Worm (Caenorhabditis elegans) whole organism, young adult: Measurements from ENCODE around the gene nhr-268.

Source experiments
- B0035.1 ChIP-seq: sonication (generic microtip); optimal IDR thresholded peaks from 2 replicates; lab custom pipeline; 2016; ENCODE audit warnings: missing genetic modification characterization, mild to moderate bottlenecking, missing compliant biosample characterization, missing genotype, missing genetic modification reagents
- C17E4.6 ChIP-seq: fragments of 200-800 bp; sonication (Bioruptor generic); IDR thresholded peaks from 2 replicates; pipeline ENCODE4 v1.3.6; 2022; ENCODE audit warnings: missing genetic modification reagents, missing genetic modification characterization, missing compliant biosample characterization
- D2030.7 ChIP-seq: fragments of 200-800 bp; sonication (Bioruptor generic); IDR thresholded peaks from 2 replicates; pipeline ENCODE4 v1.3.6; 2022; ENCODE audit warnings: missing genetic modification reagents, missing genetic modification characterization, missing compliant biosample characterization
- F33H1.4 ChIP-seq: fragments of 200-800 bp; sonication (Bioruptor generic); IDR thresholded peaks from 2 replicates; pipeline ENCODE4 v1.3.6; 2022; ENCODE audit warnings: missing genetic modification reagents, missing genetic modification characterization, missing compliant biosample characterization
- F49E8.2 ChIP-seq: sonication (generic microtip); optimal IDR thresholded peaks from 3 replicates; lab custom pipeline; 2017; ENCODE audit warnings: missing genetic modification characterization, mild to moderate bottlenecking, missing compliant biosample characterization, antibody characterized with exemption, moderate library complexity; ENCODE audit not compliant: insufficient read depth
- K12H6.12 ChIP-seq: fragments of 200-800 bp; sonication (Bioruptor generic); optimal IDR thresholded peaks from 2 replicates; lab custom pipeline; 2018; ENCODE audit warnings: mild to moderate bottlenecking, missing genetic modification characterization, missing compliant biosample characterization
- ZK185.1 ChIP-seq: sonication (generic microtip); optimal IDR thresholded peaks from 2 replicates; lab custom pipeline; 2016; ENCODE audit warnings: mild to moderate bottlenecking, missing genetic modification characterization, missing compliant biosample characterization; ENCODE audit not compliant: poor library complexity, severe bottlenecking
- aptf-2 ChIP-seq: fragments of 200-800 bp; sonication (Bioruptor generic); conservative IDR thresholded peaks from 2 replicates; pipeline ENCODE4 v1.3.6; 2022; ENCODE audit warnings: missing genetic modification reagents, missing genetic modification characterization, missing compliant biosample characterization
- aptf-3 ChIP-seq: fragments of 200-800 bp; sonication (Bioruptor generic); IDR thresholded peaks from 2 replicates; pipeline ENCODE4 v1.3.6; 2022; ENCODE audit warnings: missing genetic modification characterization, missing compliant biosample characterization
- attf-6 ChIP-seq: fragments of 200-800 bp; sonication (Bioruptor generic); IDR thresholded peaks from 2 replicates; pipeline ENCODE4 v1.3.6; 2022; ENCODE audit warnings: missing genetic modification reagents, missing genetic modification characterization, missing compliant biosample characterization
- ccch-3 ChIP-seq: fragments of 200-800 bp; sonication (Bioruptor generic); optimal IDR thresholded peaks from 2 replicates; lab custom pipeline; 2018; ENCODE audit warnings: mild to moderate bottlenecking, missing genetic modification characterization, missing compliant biosample characterization
- cebp-2 ChIP-seq: fragments of 200-800 bp; sonication (Bioruptor generic); IDR thresholded peaks from 2 replicates; pipeline ENCODE4 v1.3.6; 2022; ENCODE audit warnings: missing genetic modification characterization, missing compliant biosample characterization
- die-1 ChIP-seq: sonication (generic microtip); optimal IDR thresholded peaks from 2 replicates; lab custom pipeline; 2016; ENCODE audit warnings: missing genotype, mild to moderate bottlenecking, missing genetic modification characterization, missing compliant biosample characterization
- dox-1 ChIP-seq: fragments of 200-800 bp; sonication (Bioruptor generic); IDR thresholded peaks from 2 replicates; pipeline ENCODE4 v1.3.6; 2022; ENCODE audit warnings: missing genetic modification reagents, missing genetic modification characterization, missing compliant biosample characterization
- dpl-1 ChIP-seq: fragments of 150-350 bp; optimal IDR thresholded peaks from 2 replicates; lab custom pipeline; 2014; ENCODE audit warnings: missing biosample characterization, missing genetic modification reagents, missing genetic modification characterization
- efl-1 ChIP-seq: fragments of 150-350 bp; optimal IDR thresholded peaks from 2 replicates; lab custom pipeline; 2014; ENCODE audit warnings: missing biosample characterization, missing genetic modification reagents, missing genetic modification characterization
- egl-18 ChIP-seq: fragments of 200-800 bp; sonication (Bioruptor generic); IDR thresholded peaks from 2 replicates; pipeline ENCODE4 v1.3.6; 2022; ENCODE audit warnings: missing genetic modification reagents, missing genetic modification characterization, missing compliant biosample characterization
- ekl-4 ChIP-seq: fragments of 200-800 bp; sonication (Bioruptor generic); IDR thresholded peaks from 2 replicates; pipeline ENCODE4 v1.3.6; 2022; ENCODE audit warnings: missing genetic modification reagents, missing genetic modification characterization, missing compliant biosample characterization
- fkh-3 ChIP-seq: sonication (generic microtip); optimal IDR thresholded peaks from 2 replicates; lab custom pipeline; 2016; ENCODE audit warnings: mild to moderate bottlenecking, missing genetic modification characterization, missing compliant biosample characterization
- hlh-26 ChIP-seq: fragments of 200-800 bp; sonication (Bioruptor generic); conservative IDR thresholded peaks from 2 replicates; pipeline ENCODE4 v1.3.6; 2022; ENCODE audit warnings: missing genetic modification reagents, missing genetic modification characterization, missing compliant biosample characterization
- hmg-1.2 ChIP-seq: fragments of 200-800 bp; sonication (Bioruptor generic); IDR thresholded peaks from 2 replicates; pipeline ENCODE4 v1.3.6; 2022; ENCODE audit warnings: missing genetic modification reagents, missing genetic modification characterization, missing compliant biosample characterization
- hmg-20 ChIP-seq: fragments of 200-800 bp; sonication (Bioruptor generic); IDR thresholded peaks from 2 replicates; pipeline ENCODE4 v1.3.6; 2022; ENCODE audit warnings: missing genetic modification reagents, missing genetic modification characterization, missing compliant biosample characterization
- hrde-1 ChIP-seq: sonication (generic microtip); optimal IDR thresholded peaks from 2 replicates; lab custom pipeline; 2016; ENCODE audit warnings: missing genetic modification characterization, mild to moderate bottlenecking, missing compliant biosample characterization, moderate library complexity, missing genotype, missing genetic modification reagents, borderline replicate concordance
- let-607 ChIP-seq, 2 experiments: fragments of 200-800 bp in 1 of 2; sonication (Bioruptor generic) in 1 of 2; sonication (generic microtip) in 1 of 2; optimal IDR thresholded peaks; 2 replicates each; lab custom pipeline; 2016 to 2018; ENCODE audit warnings: mild to moderate bottlenecking in 2 of 2, missing compliant biosample characterization in 2 of 2, missing genetic modification characterization in 2 of 2, moderate library complexity in 2 of 2, missing genotype in 1 of 2
- lsl-1 ChIP-seq: fragments of 200-800 bp; sonication (Bioruptor generic); optimal IDR thresholded peaks from 2 replicates; lab custom pipeline; 2018; ENCODE audit warnings: mild to moderate bottlenecking, missing genetic modification characterization, moderate library complexity, missing compliant biosample characterization
- lsy-27 ChIP-seq: sonication (generic microtip); optimal IDR thresholded peaks from 2 replicates; lab custom pipeline; 2017; ENCODE audit warnings: missing genetic modification characterization, mild to moderate bottlenecking, missing compliant biosample characterization, antibody characterized with exemption, missing genotype, borderline replicate concordance; ENCODE audit not compliant: insufficient read depth
- madf-10 ChIP-seq: sonication (generic microtip); optimal IDR thresholded peaks from 2 replicates; lab custom pipeline; 2016; ENCODE audit warnings: mild to moderate bottlenecking, missing genetic modification characterization, missing compliant biosample characterization
- mcd-1 ChIP-seq: fragments of 200-800 bp; sonication (Bioruptor generic); IDR thresholded peaks from 2 replicates; pipeline ENCODE4 v1.3.6; 2022; ENCODE audit warnings: missing genetic modification reagents, missing genetic modification characterization, missing compliant biosample characterization
- mes-4 ChIP-seq: sonication (generic microtip); optimal IDR thresholded peaks from 2 replicates; lab custom pipeline; 2016; ENCODE audit warnings: missing genotype, missing genetic modification characterization, missing compliant biosample characterization
- nhr-179 ChIP-seq: sonication (generic microtip); optimal IDR thresholded peaks from 2 replicates; lab custom pipeline; 2016; ENCODE audit warnings: mild to moderate bottlenecking, missing genetic modification characterization, missing compliant biosample characterization
- pha-4 ChIP-seq: fragments of 150-350 bp; sonication (generic microtip); optimal IDR thresholded peaks from 2 replicates; lab custom pipeline; 2014; ENCODE audit warnings: missing biosample characterization, missing genetic modification reagents, missing genetic modification characterization
- snpc-1.1 ChIP-seq: sonication (generic microtip); optimal IDR thresholded peaks from 2 replicates; lab custom pipeline; 2017; ENCODE audit warnings: missing genetic modification characterization, mild to moderate bottlenecking, missing compliant biosample characterization, antibody characterized with exemption, moderate library complexity, missing genotype, missing genetic modification reagents; ENCODE audit not compliant: insufficient read depth
- snpc-3.4 ChIP-seq: sonication (generic microtip); optimal IDR thresholded peaks from 2 replicates; lab custom pipeline; 2017; ENCODE audit warnings: missing genetic modification characterization, mild to moderate bottlenecking, missing compliant biosample characterization, antibody characterized with exemption, moderate library complexity, missing genotype, missing genetic modification reagents
- somi-1 ChIP-seq: fragments of 200-800 bp; sonication (Bioruptor generic); optimal IDR thresholded peaks from 2 replicates; lab custom pipeline; 2018; ENCODE audit warnings: mild to moderate bottlenecking, missing genetic modification characterization, missing compliant biosample characterization
- sptf-2 ChIP-seq: fragments of 200-800 bp; sonication (Bioruptor generic); optimal IDR thresholded peaks from 2 replicates; lab custom pipeline; 2018; ENCODE audit warnings: mild to moderate bottlenecking, missing genetic modification characterization, missing compliant biosample characterization
- tbx-9 ChIP-seq: sonication (generic microtip); optimal IDR thresholded peaks from 2 replicates; lab custom pipeline; 2016; ENCODE audit warnings: borderline replicate concordance, missing genetic modification characterization, inconsistent platforms, missing compliant biosample characterization
- ztf-18 ChIP-seq: sonication (generic microtip); optimal IDR thresholded peaks from 2 replicates; lab custom pipeline; 2016; ENCODE audit warnings: missing genotype, mild to moderate bottlenecking, missing genetic modification characterization, missing compliant biosample characterization
- ztf-22 ChIP-seq: fragments of 200-800 bp; sonication (Bioruptor generic); optimal IDR thresholded peaks from 2 replicates; lab custom pipeline; 2018; ENCODE audit warnings: mild to moderate bottlenecking, missing genetic modification characterization, moderate library complexity, missing compliant biosample characterization
- ztf-25 ChIP-seq: fragments of 200-800 bp; sonication (Bioruptor generic); IDR thresholded peaks from 2 replicates; pipeline ENCODE4 v1.3.6; 2022; ENCODE audit warnings: missing genetic modification reagents, missing genetic modification characterization, missing compliant biosample characterization
- ztf-28 ChIP-seq: fragments of 200-800 bp; sonication (Bioruptor generic); IDR thresholded peaks from 2 replicates; pipeline ENCODE4 v1.3.6; 2022; ENCODE audit warnings: missing genetic modification reagents, missing genetic modification characterization, missing compliant biosample characterization
- ztf-3 ChIP-seq: fragments of 200-800 bp; sonication (Bioruptor generic); optimal IDR thresholded peaks from 2 replicates; lab custom pipeline; 2018; ENCODE audit warnings: mild to moderate bottlenecking, missing genetic modification characterization, missing compliant biosample characterization

nhr-268 gene

DNA sequence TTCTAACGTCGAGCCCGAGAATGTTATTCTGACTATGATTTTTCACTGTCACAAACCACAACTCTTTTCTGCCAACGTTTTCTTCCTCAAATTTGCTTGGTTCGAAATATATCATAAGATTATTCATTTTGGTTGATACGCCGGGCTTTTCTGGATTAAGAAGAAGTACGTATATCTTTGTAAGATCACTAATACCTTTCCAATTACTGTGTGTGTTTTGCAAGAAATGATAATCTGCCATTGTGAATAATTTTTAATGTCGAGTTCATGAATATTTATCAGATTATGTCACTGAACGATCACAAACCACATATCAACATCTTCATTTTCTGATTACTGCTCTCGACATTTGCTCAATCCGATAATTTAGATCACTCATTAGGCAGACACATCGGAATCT, 4.5 kb upstream of the nhr-268 start, which contains the start of gene nhr-196:
nhr-196 (plus strand) TSS at position 118 of the 400 bp plus-strand sequence.
- TF ChIP-seq tbx-9 (no peak), cebp-2 (GFP tag; lab: Robert Waterston, UW) (no peak), ztf-22 (GFP tag; lab: Kevin White, UChicago) (no peak), mcd-1 (GFP tag; lab: Robert Waterston, UW) (no peak)

DNA sequence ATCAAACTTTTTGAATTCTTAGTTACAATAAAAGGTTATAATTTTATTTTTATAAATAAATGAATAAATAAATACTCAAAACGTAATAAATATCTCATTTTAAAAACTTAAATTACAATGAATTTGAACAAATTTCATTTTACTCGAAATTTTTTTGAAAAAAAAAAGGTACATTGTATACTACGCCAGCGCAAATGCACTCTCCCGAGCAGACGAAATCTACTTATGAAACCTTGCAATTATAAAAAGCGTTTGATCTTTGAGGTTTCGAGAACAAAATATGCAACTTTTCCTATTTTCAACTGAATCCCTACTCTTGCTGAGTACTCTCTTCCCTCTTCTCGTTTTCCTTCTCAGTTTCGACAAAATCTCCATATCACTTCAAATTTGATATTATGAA, 2.4 kb upstream of the nhr-268 start, which contains the start of gene nhr-197:
nhr-197 (plus strand) TSS at position 301 of the 400 bp plus-strand sequence.
- TF ChIP-seq ztf-28 (GFP tag; lab: Robert Waterston, UW), result no peak
- no peak for TF ChIP-seq F33H1.4 (GFP tag; lab: Robert Waterston, UW)
- no peak for TF ChIP-seq hlh-26
- no peak for TF ChIP-seq ztf-3 (GFP tag; lab: Kevin White, UChicago)
- no peak for TF ChIP-seq attf-6 (GFP tag; lab: Robert Waterston, UW)
- no peak for TF ChIP-seq hmg-1.2 (GFP tag; lab: Robert Waterston, UW)
- no peak for TF ChIP-seq egl-18
- no peak for TF ChIP-seq somi-1 (GFP tag; lab: Kevin White, UChicago)
- TF ChIP-seq aptf-2 (GFP tag; lab: Robert Waterston, UW), result no peak

DNA sequence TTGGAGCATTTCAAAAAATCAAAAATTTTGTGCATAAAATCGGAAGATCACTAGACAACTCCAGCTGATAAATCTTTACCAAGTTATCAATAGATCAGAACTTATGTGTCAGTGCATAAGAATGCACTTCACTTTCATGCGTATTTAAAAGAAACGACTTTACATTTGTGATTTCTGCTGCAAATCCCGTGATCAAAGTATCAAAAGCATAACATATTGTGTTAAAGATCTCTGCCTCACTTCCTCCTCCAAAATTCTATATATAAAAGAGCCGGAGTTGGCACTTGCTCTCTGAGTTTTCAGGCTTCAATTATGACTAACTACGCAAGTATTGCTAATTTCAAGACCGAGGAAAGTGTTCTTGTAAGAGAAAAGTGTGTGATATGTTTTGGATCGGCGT, 3.6 kb downstream of the nhr-268 start, which contains the start of gene nhr-198:
nhr-198 (plus strand) TSS at position 313 of the 400 bp plus-strand sequence.
- TF ChIP-seq somi-1 (GFP tag; lab: Kevin White, UChicago), result no peak
- no peak for TF ChIP-seq B0035.1
- TF ChIP-seq dpl-1, result no peak
- no peak for TF ChIP-seq nhr-179 (tag; lab: Kevin White, UChicago)
- no peak for TF ChIP-seq fkh-3
- no peak for TF ChIP-seq C17E4.6 (GFP tag; lab: Robert Waterston, UW)
- TF ChIP-seq snpc-3.4 (tag; lab: Kevin White, UChicago), result no peak
- no peak for TF ChIP-seq hmg-20
- no peak for TF ChIP-seq let-607 (tag; optimal IDR thresholded peaks at IDR 0.05; lab: Kevin White, UChicago)
- no peak for TF ChIP-seq hrde-1 (tag; lab: Kevin White, UChicago)
- TF ChIP-seq ZK185.1 (tag; lab: Kevin White, UChicago), result no peak
- no peak for TF ChIP-seq pha-4
- no peak for TF ChIP-seq lsy-27 (tag; lab: Kevin White, UChicago)
- TF ChIP-seq madf-10, result no peak
- no peak for TF ChIP-seq hlh-26
- no peak for TF ChIP-seq die-1
- TF ChIP-seq ekl-4, result no peak
- TF ChIP-seq, all 124 proteins: peak for 0

DNA sequence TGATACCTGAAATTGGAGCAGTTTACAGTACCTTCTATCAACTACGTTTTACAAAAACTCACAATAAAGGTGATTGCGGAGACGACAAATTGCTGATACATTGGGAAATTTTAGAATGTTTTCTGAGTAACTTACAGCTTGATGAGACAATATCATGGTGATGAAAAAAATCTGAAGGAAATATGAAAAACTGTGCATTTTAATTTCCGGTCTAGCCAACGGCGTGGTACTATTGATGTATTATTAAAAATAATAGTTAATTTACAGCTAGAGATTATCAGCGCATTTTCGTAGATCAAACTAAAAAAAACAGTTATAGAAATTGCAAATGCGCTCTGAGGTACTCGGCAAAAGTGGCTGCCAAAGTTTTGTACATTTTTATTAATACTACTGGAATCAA, 8.0 kb downstream of the nhr-268 start, which contains the start of gene srx-29:
srx-29 (minus strand) TSS at position 101 of the 400 bp plus-strand sequence.
- TF ChIP-seq snpc-1.1, result no peak
- TF ChIP-seq tbx-9, result no peak
- no peak for TF ChIP-seq aptf-3 (GFP tag; lab: Robert Waterston, UW)
- TF ChIP-seq ztf-22 (GFP tag; lab: Kevin White, UChicago), result no peak
- no peak for TF ChIP-seq K12H6.12
- TF ChIP-seq fkh-3, result no peak
- TF ChIP-seq efl-1 (GFP tag; lab: Kevin White, UChicago), result no peak
- TF ChIP-seq mes-4 (tag; lab: Kevin White, UChicago), result no peak
- TF ChIP-seq lsl-1 (GFP tag; lab: Kevin White, UChicago), result no peak
- TF ChIP-seq dox-1 (GFP tag; lab: Robert Waterston, UW), result no peak
- no peak for TF ChIP-seq ztf-18 (tag; lab: Kevin White, UChicago)
- no peak for TF ChIP-seq sptf-2 (GFP tag; lab: Kevin White, UChicago)
- TF ChIP-seq ccch-3 (GFP tag; lab: Kevin White, UChicago), result no peak
- no peak for TF ChIP-seq F49E8.2
- TF ChIP-seq ztf-25 (GFP tag; lab: Robert Waterston, UW), result no peak
- no peak for TF ChIP-seq D2030.7 (GFP tag; lab: Robert Waterston, UW)
- TF ChIP-seq, all 124 proteins: peak for 0
